Worm (Caenorhabditis elegans) whole organism, L1 larva: ENCODE results near the gene F46C3.6.

Experiments used
- Y116A8C.19 ChIP-seq: sonication (generic microtip); optimal IDR thresholded peaks from 2 replicates; lab custom pipeline; 2016; ENCODE audit warnings: missing compliant biosample characterization, missing genetic modification characterization, borderline replicate concordance
- aly-2 ChIP-seq: fragments of 150-350 bp; optimal IDR thresholded peaks from 2 replicates; lab custom pipeline; 2014; ENCODE audit warnings: missing biosample characterization, missing genetic modification characterization
- ama-1 ChIP-seq: fragments of 150-350 bp; optimal IDR thresholded peaks from 2 replicates; lab custom pipeline; 2014
- ces-1 ChIP-seq: fragments of 150-350 bp; optimal IDR thresholded peaks from 2 replicates; lab custom pipeline; 2014; ENCODE audit warnings: missing biosample characterization, missing genetic modification reagents, missing genetic modification characterization
- hlh-4 ChIP-seq: sonication (generic microtip); optimal IDR thresholded peaks from 2 replicates; lab custom pipeline; 2016; ENCODE audit warnings: mild to moderate bottlenecking, missing genetic modification characterization, missing compliant biosample characterization
- lin-14 ChIP-seq: fragments of 200-800 bp; sonication (Bioruptor generic); optimal IDR thresholded peaks from 2 replicates; lab custom pipeline; 2018; ENCODE audit warnings: mild to moderate bottlenecking, missing genetic modification characterization, moderate library complexity, missing compliant biosample characterization
- nhr-11 ChIP-seq: fragments of 150-350 bp; optimal IDR thresholded peaks from 2 replicates; lab custom pipeline; 2014; ENCODE audit warnings: missing biosample characterization, missing genetic modification characterization
- nhr-12 ChIP-seq: sonication (generic microtip); optimal IDR thresholded peaks from 2 replicates; lab custom pipeline; 2017; ENCODE audit warnings: missing biosample characterization, missing genetic modification characterization
- nhr-85 ChIP-seq: sonication (generic microtip); peaks from one replicate; lab custom pipeline; 2016; ENCODE audit warnings: missing genetic modification characterization, inconsistent platforms, missing compliant biosample characterization
- unc-30 ChIP-seq: sonication (generic microtip); optimal IDR thresholded peaks from 2 replicates; lab custom pipeline; 2017; ENCODE audit warnings: missing biosample characterization, missing genetic modification characterization
- unc-62 ChIP-seq: fragments of 150-350 bp; optimal IDR thresholded peaks from 2 replicates; lab custom pipeline; 2014; ENCODE audit warnings: missing biosample characterization, missing genetic modification reagents, missing genetic modification characterization

- TF ChIP-seq ces-1 (GFP tag; lab: Kevin White, UChicago) (no peak), aly-2 (no peak), Y116A8C.19 (tag; lab: Kevin White, UChicago) (no peak), hlh-4 (no peak), unc-30 (tag; lab: Kevin White, UChicago) (no peak), nhr-11 (tag; lab: Kevin White, UChicago) (no peak), nhr-12 (no peak), nhr-85 (tag; lab: Kevin White, UChicago) (no peak), lin-14 (GFP tag; lab: Kevin White, UChicago) (no peak), unc-62 (GFP tag; lab: Kevin White, UChicago) (no peak), ama-1 (lab: Kevin White, UChicago) (no peak)
These were observed 17.8 kb upstream of the F46C3.6 start for ce11 chrX:11437716-11438115.
